Fruit fly (Drosophila melanogaster): Measurements from ENCODE around the gene CG15784.

The CG15784 gene

DNA sequence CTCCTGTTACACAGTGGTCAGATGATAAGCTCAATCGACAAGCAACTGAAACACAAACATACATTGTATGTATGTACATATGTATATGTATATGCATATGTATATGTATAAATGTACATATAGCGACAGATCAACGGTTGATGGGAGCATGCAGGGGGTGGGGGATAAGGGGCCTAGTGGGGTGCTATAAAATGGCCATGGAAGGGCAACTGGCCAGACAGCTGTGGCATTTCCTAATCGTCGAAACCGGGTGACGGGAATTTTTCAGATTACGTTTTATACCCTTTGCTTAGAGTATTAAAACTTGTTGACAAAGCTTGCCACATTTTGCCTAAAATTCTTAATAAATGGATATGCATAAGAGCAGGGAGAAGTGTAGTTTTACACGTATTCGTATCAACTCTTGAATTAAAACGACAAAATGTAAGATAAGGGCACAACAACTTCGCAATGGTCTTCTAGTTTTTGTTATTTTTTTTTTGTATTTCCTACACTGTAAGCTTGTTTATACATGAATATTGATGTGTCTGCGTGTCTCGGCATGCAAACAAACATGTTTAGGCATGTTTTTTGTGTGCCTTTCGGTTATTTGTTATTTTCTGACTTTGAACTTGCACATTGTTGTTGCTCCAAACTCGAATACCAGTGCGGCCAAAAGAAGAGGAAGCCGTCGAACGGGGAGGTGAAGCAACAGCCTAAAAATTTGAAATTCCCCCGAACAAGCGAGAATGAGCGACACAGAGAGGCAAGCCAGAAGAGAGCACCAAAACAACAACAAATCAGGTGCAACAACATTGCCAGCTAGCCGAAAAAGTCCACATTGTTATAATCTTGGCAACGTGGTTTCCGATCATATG is 10.1 kb upstream of the CG15784 start (continued):
- TF ChIP-seq tna (GFP tag; IDR thresholded peaks at IDR 0.05; ENCODE audit: partially characterized antibody) (no peak), wdn (GFP tag; IDR thresholded peaks at IDR 0.05) (peak; percentile 76), Drgx (GFP tag; IDR thresholded peaks at IDR 0.05) (peak; percentile 67), Ssrp (tag; optimal IDR thresholded peaks at IDR 0.05) (peak; percentile 81), ro (GFP tag; IDR thresholded peaks at IDR 0.05) (peak; percentile 68), CG10209 (GFP tag; optimal IDR thresholded peaks at IDR 0.05) (peak; percentile 80), bsh (GFP tag; optimal IDR thresholded peaks at IDR 0.05) (peak; percentile 3 to 75), knrl (GFP tag; IDR thresholded peaks at IDR 0.05; ENCODE audit: partially characterized antibody) (no peak), CG32532 (GFP tag; IDR thresholded peaks at IDR 0.05) (peak; percentile 80), CG12299 (tag; optimal IDR thresholded peaks at IDR 0.05) (peak; percentile 62), CG8290 (GFP tag; optimal IDR thresholded peaks at IDR 0.05) (peak; percentile 39), CG8290 (tag; optimal IDR thresholded peaks at IDR 0.05) (peak in 1 of 2 experiments; percentile 62), CG14050 (GFP tag; IDR thresholded peaks at IDR 0.05) (peak; percentile 81), NfI (GFP tag; optimal IDR thresholded peaks at IDR 0.05) (peak; percentile 77), dati (GFP tag; IDR thresholded peaks at IDR 0.05) (peak; percentile 44; the same call in 1 of the 2 replicates), Sox102F (GFP tag; optimal IDR thresholded peaks at IDR 0.05) (peak; percentile 87), CG4328 (GFP tag; optimal IDR thresholded peaks at IDR 0.05) (peak; percentile 43), ems (GFP tag; optimal IDR thresholded peaks at IDR 0.05) (peak; percentile 62), CG7745 (tag; optimal IDR thresholded peaks at IDR 0.05) (no peak), sim (GFP tag; IDR thresholded peaks at IDR 0.05) (0 out of 2 replicates have a peak, but pooled peaks have one; percentile 39), Hand (GFP tag; optimal IDR thresholded peaks at IDR 0.05) (peak; percentile 4), CG9876 (GFP tag; optimal IDR thresholded peaks at IDR 0.05) (peak; percentile 51), Sry-β (GFP tag; optimal IDR thresholded peaks at IDR 0.05) (no peak), crp (GFP tag; optimal IDR thresholded peaks at IDR 0.05) (peak in 1 of 2 experiments; percentile 15), scrt (GFP tag; optimal IDR thresholded peaks at IDR 0.05) (peak; percentile 46), CG4617 (GFP tag; optimal IDR thresholded peaks at IDR 0.05; ENCODE audit: borderline replicate concordance) (no peak), Six4 (GFP tag; optimal IDR thresholded peaks at IDR 0.05) (peak; percentile 53), CG11723 (GFP tag; optimal IDR thresholded peaks at IDR 0.05) (peak; percentile 16), Ada2b (GFP tag; IDR thresholded peaks at IDR 0.05) (peak; percentile 79), Dek (tag; optimal IDR thresholded peaks at IDR 0.05) (peak; percentile 81), ci (GFP tag; IDR thresholded peaks at IDR 0.05) (peak; percentile 86), hkb (optimal IDR thresholded peaks at IDR 0.05) (no peak), hkb (GFP tag; IDR thresholded peaks at IDR 0.05) (peak; percentile 88), pum (GFP tag; optimal IDR thresholded peaks at IDR 0.05) (peak; percentile 63), Meics (GFP tag; optimal IDR thresholded peaks at IDR 0.05) (peak; percentile 82), CG17802 (tag; optimal IDR thresholded peaks at IDR 0.05) (peak; percentile 19), Rx (GFP tag; IDR thresholded peaks at IDR 0.05) (peak; percentile 76), run (tag; optimal IDR thresholded peaks at IDR 0.05) (peak; percentile 49), CG14860 (GFP tag; IDR thresholded peaks at IDR 0.05; ENCODE audit: partially characterized antibody) (no peak), CG11456 (GFP tag; IDR thresholded peaks at IDR 0.05) (peak; percentile 82), shn (GFP tag; optimal IDR thresholded peaks at IDR 0.05) (peak; percentile 58), tgo (GFP tag; IDR thresholded peaks at IDR 0.05) (peak; percentile 86), sima (GFP tag; optimal IDR thresholded peaks at IDR 0.05) (no peak), gsb-n (tag; optimal IDR thresholded peaks at IDR 0.05) (peak; percentile 65), CG9609 (GFP tag; optimal IDR thresholded peaks at IDR 0.05) (peak; percentile 53), B-H2 (GFP tag; optimal IDR thresholded peaks at IDR 0.05) (no peak), Abd-B (GFP tag; optimal IDR thresholded peaks at IDR 0.05) (peak; percentile 73), CG1792 (GFP tag; optimal IDR thresholded peaks at IDR 0.05) (peak; percentile 53), ttk (GFP tag; IDR thresholded peaks at IDR 0.05) (peak; percentile 67)
